Fruit fly (Drosophila melanogaster) whole organism, pupa: ENCODE results near the gene CG1024.

ENCODE experiments used
- CG12605 ChIP-seq: fragments of 200-800 bp; sonication (Bioruptor generic); IDR thresholded peaks from 2 replicates; pipeline ENCODE4 v1.3.6; 2022; ENCODE audit warnings: missing biosample characterization, missing genetic modification characterization
- CG14655 ChIP-seq: fragments of 200-800 bp; sonication (Bioruptor generic); optimal IDR thresholded peaks from 3 replicates; lab custom pipeline; 2017; ENCODE audit warnings: mild to moderate bottlenecking, missing biosample characterization, missing genetic modification reagents, missing genetic modification characterization
- CG32121 ChIP-seq: fragments of 200-800 bp; sonication (Bioruptor generic); IDR thresholded peaks from 2 replicates; pipeline ENCODE4 v1.3.6; 2022; ENCODE audit warnings: missing biosample characterization, missing genetic modification characterization
- CG4496 ChIP-seq: fragments of 200-800 bp; sonication (Bioruptor generic); IDR thresholded peaks from 3 replicates; pipeline ENCODE4 v1.3.6; 2022; ENCODE audit warnings: missing biosample characterization, missing genetic modification characterization
- CG9948 ChIP-seq: fragments of 200-800 bp; sonication (Bioruptor generic); optimal IDR thresholded peaks from 2 replicates; lab custom pipeline; 2018; ENCODE audit warnings: missing biosample characterization, mild to moderate bottlenecking, missing genetic modification characterization, moderate library complexity
- D1 ChIP-seq: fragments of 200-800 bp; sonication (Bioruptor generic); optimal IDR thresholded peaks from 2 replicates; lab custom pipeline; 2018; ENCODE audit warnings: missing biosample characterization, mild to moderate bottlenecking, missing genetic modification characterization, moderate library complexity
- Pif1A ChIP-seq: fragments of 200-800 bp; sonication (Bioruptor generic); optimal IDR thresholded peaks from 3 replicates; lab custom pipeline; 2016; ENCODE audit warnings: missing biosample characterization, missing genetic modification characterization

DNA sequence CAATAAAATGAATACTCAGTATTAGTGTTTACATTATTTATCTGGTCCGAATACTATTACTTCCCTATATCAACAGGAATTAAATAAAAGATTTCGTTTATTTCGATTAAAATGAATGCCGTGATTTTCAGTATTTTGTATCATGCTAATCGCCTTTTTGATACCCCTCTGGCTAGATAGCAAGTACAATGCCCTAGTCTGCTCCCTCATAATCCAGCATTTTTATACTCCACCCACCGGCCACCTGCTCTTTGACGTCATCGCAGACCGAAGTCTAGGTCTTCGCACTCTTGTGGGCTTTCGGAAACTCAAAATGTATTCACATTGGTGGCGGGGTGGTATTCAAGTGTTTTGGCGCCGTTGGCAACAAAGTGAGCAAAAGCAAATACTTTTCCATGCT is 23.5 kb upstream of the CG1024 start:
- TF ChIP-seq D1 (no peak), CG9948 (tag; lab: Kevin White, UChicago) (no peak), CG4496 (GFP tag; lab: Robert Waterston, UW) (no peak), CG12605 (GFP tag; lab: Robert Waterston, UW) (no peak), CG32121 (no peak), CG14655 (no peak), Pif1A (GFP tag; lab: Kevin White, UChicago) (no peak)
